Worm (Caenorhabditis elegans): ENCODE results near the gene ctns-1.

ce11 chrII:8127290-8127689 lies 9.4 kb downstream of the ctns-1 start:
- TF ChIP-seq pqm-1 (tag; optimal IDR thresholded peaks at IDR 0.05) (no peak), ceh-19 (GFP tag; optimal IDR thresholded peaks at IDR 0.05) (no peak), mec-3 (tag; optimal IDR thresholded peaks at IDR 0.05; ENCODE audit: borderline replicate concordance) (no peak), ceh-14 (tag; optimal IDR thresholded peaks at IDR 0.05) (no peak), sox-4 (tag; optimal IDR thresholded peaks at IDR 0.05) (no peak)

All from whole organism, late embryonic.